Worm (Caenorhabditis elegans) whole organism, L4 larva: ENCODE measurements around the gene sart-3.

ENCODE experiments used
- ZK546.5 ChIP-seq, 2 experiments: sonication (generic microtip); optimal IDR thresholded peaks; 2 replicates each; lab custom pipeline; 2017; ENCODE audit warnings: missing biosample characterization in 2 of 2, missing genetic modification characterization in 2 of 2
- ces-1 ChIP-seq: fragments of 150-350 bp; sonication (generic microtip); optimal IDR thresholded peaks from 4 replicates; lab custom pipeline; 2014; ENCODE audit warnings: missing biosample characterization, missing genetic modification reagents, missing genetic modification characterization
- egl-43 ChIP-seq: fragments of 200-800 bp; sonication (Bioruptor generic); IDR thresholded peaks from 2 replicates; pipeline ENCODE4 v1.3.6; 2022; ENCODE audit warnings: missing genetic modification reagents, missing genetic modification characterization, missing compliant biosample characterization
- lin-13 ChIP-seq: fragments of 150-350 bp; optimal IDR thresholded peaks from 2 replicates; lab custom pipeline; 2014; ENCODE audit warnings: missing biosample characterization, missing genetic modification reagents, missing genetic modification characterization
- lin-15B ChIP-seq: fragments of 150-350 bp; sonication (generic microtip); optimal IDR thresholded peaks from 3 replicates; lab custom pipeline; 2014; ENCODE audit warnings: missing biosample characterization, missing genetic modification characterization
- mdl-1 ChIP-seq, 2 experiments: fragments of 150-350 bp in 1 of 2; sonication (generic microtip) in 1 of 2; optimal IDR thresholded peaks; 2 replicates each; lab custom pipeline; 2014 to 2017; ENCODE audit warnings: missing biosample characterization in 2 of 2, missing genetic modification characterization in 2 of 2
- nhr-102 ChIP-seq: sonication (generic microtip); optimal IDR thresholded peaks from 2 replicates; lab custom pipeline; 2016; ENCODE audit warnings: mild to moderate bottlenecking, missing genetic modification characterization, moderate library complexity, missing compliant biosample characterization
- vab-7 ChIP-seq: fragments of 200-800 bp; sonication (Bioruptor generic); IDR thresholded peaks from 2 replicates; pipeline ENCODE4 v1.3.6; 2022; ENCODE audit warnings: missing genetic modification reagents, missing genetic modification characterization, missing compliant biosample characterization
- zip-2 ChIP-seq: fragments of 150-350 bp; optimal IDR thresholded peaks from 2 replicates; lab custom pipeline; 2014; ENCODE audit warnings: missing biosample characterization, missing genetic modification characterization

DNA sequence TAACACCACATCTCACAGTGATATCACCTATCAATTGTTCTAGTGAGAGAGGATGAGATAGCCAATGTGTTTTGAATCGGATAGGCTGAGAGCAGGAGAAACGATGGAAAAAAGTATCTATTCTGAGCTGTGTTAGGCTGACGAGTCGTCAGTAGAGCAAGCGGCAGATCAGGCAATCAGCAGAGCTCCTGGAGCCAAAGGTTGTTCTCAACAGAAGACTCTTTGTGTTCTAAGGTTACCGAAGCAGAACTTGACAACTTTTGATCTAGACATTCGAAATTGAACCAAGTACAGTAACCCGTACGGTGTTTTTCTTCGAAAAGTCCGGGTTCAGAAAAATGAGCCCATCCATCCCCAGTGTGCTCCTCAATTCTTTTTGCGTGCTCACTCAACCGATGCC is 20.0 kb upstream of the sart-3 start:
- TF ChIP-seq zip-2 (tag; lab: Kevin White, UChicago) (no peak), vab-7 (no peak), lin-13 (GFP tag; lab: Kevin White, UChicago) (no peak), egl-43 (GFP tag; lab: Robert Waterston, UW) (no peak), ces-1 (GFP tag; lab: Kevin White, UChicago) (no peak), ZK546.5 (tag; optimal IDR thresholded peaks at IDR 0.05; lab: Kevin White, UChicago) (no peak), mdl-1 (tag; optimal IDR thresholded peaks at IDR 0.05; lab: Kevin White, UChicago) (no peak), nhr-102 (no peak), lin-15B (no peak)
